Fruit fly (Drosophila melanogaster) whole organism, pupa: ENCODE data around the gene Cpsf5.
A peak's percentile ranks its signal among the peaks of the same experiment; 100 is the strongest.

Experiments
- CG10348 ChIP-seq: fragments of 200-800 bp; sonication (Bioruptor generic); IDR thresholded peaks from 2 replicates; pipeline ENCODE4 v1.3.6; 2022; ENCODE audit warnings: missing biosample characterization, missing genetic modification characterization
- CG12605 ChIP-seq: fragments of 200-800 bp; sonication (Bioruptor generic); IDR thresholded peaks from 2 replicates; pipeline ENCODE4 v1.3.6; 2022; ENCODE audit warnings: missing biosample characterization, missing genetic modification characterization
- CG13204 ChIP-seq: fragments of 200-800 bp; sonication (Bioruptor generic); optimal IDR thresholded peaks from 2 replicates; lab custom pipeline; 2018; ENCODE audit warnings: missing biosample characterization, mild to moderate bottlenecking, missing genetic modification characterization, moderate library complexity
- CG14655 ChIP-seq: fragments of 200-800 bp; sonication (Bioruptor generic); optimal IDR thresholded peaks from 3 replicates; lab custom pipeline; 2017; ENCODE audit warnings: mild to moderate bottlenecking, missing biosample characterization, missing genetic modification reagents, missing genetic modification characterization
- CG15710 ChIP-seq: fragments of 200-800 bp; sonication (Bioruptor generic); optimal IDR thresholded peaks from 2 replicates; lab custom pipeline; 2018; ENCODE audit warnings: missing biosample characterization, mild to moderate bottlenecking, missing genetic modification characterization, moderate library complexity
- CG17806 ChIP-seq: fragments of 200-800 bp; sonication (Bioruptor generic); optimal IDR thresholded peaks from 2 replicates; lab custom pipeline; 2018; ENCODE audit warnings: missing biosample characterization, mild to moderate bottlenecking, missing genetic modification characterization, moderate library complexity
- CG32121 ChIP-seq: fragments of 200-800 bp; sonication (Bioruptor generic); IDR thresholded peaks from 2 replicates; pipeline ENCODE4 v1.3.6; 2022; ENCODE audit warnings: missing biosample characterization, missing genetic modification characterization
- CG34367 ChIP-seq: fragments of 200-800 bp; sonication (Bioruptor generic); optimal IDR thresholded peaks from 2 replicates; lab custom pipeline; 2018; ENCODE audit warnings: missing biosample characterization, mild to moderate bottlenecking, missing genetic modification characterization
- CG4496 ChIP-seq: fragments of 200-800 bp; sonication (Bioruptor generic); IDR thresholded peaks from 3 replicates; pipeline ENCODE4 v1.3.6; 2022; ENCODE audit warnings: missing biosample characterization, missing genetic modification characterization
- CG8159 ChIP-seq: fragments of 200-800 bp; sonication (Bioruptor generic); optimal IDR thresholded peaks from 3 replicates; lab custom pipeline; 2018; ENCODE audit warnings: missing biosample characterization, mild to moderate bottlenecking, missing genetic modification characterization, moderate library complexity
- CG8301 ChIP-seq: fragments of 200-800 bp; sonication (Bioruptor generic); optimal IDR thresholded peaks from 2 replicates; lab custom pipeline; 2018; ENCODE audit warnings: missing biosample characterization, mild to moderate bottlenecking, missing genetic modification characterization
- CG9948 ChIP-seq: fragments of 200-800 bp; sonication (Bioruptor generic); optimal IDR thresholded peaks from 2 replicates; lab custom pipeline; 2018; ENCODE audit warnings: missing biosample characterization, mild to moderate bottlenecking, missing genetic modification characterization, moderate library complexity
- D1 ChIP-seq: fragments of 200-800 bp; sonication (Bioruptor generic); optimal IDR thresholded peaks from 2 replicates; lab custom pipeline; 2018; ENCODE audit warnings: missing biosample characterization, mild to moderate bottlenecking, missing genetic modification characterization, moderate library complexity
- EcR ChIP-seq: fragments of 200-800 bp; sonication (Bioruptor generic); optimal IDR thresholded peaks from 3 replicates; lab custom pipeline; 2019; ENCODE audit warnings: missing biosample characterization, missing genetic modification characterization, mild to moderate bottlenecking, moderate library complexity, missing genetic modification reagents
- Ets98B ChIP-seq: fragments of 200-800 bp; sonication (Bioruptor generic); IDR thresholded peaks from 2 replicates; pipeline ENCODE4 v1.3.6; 2022; ENCODE audit warnings: missing biosample characterization, missing genetic modification characterization
- Pif1A ChIP-seq: fragments of 200-800 bp; sonication (Bioruptor generic); optimal IDR thresholded peaks from 3 replicates; lab custom pipeline; 2016; ENCODE audit warnings: missing biosample characterization, missing genetic modification characterization
- Pif1B ChIP-seq: fragments of 200-800 bp; sonication (Bioruptor generic); optimal IDR thresholded peaks from 3 replicates; lab custom pipeline; 2016; ENCODE audit warnings: missing biosample characterization, missing genetic modification characterization
- Snoo ChIP-seq: fragments of 200-800 bp; sonication (Bioruptor generic); optimal IDR thresholded peaks from 3 replicates; lab custom pipeline; 2017; ENCODE audit warnings: missing biosample characterization, mild to moderate bottlenecking, missing genetic modification characterization, inconsistent platforms
- fd96Ca ChIP-seq: fragments of 200-800 bp; sonication (Bioruptor generic); IDR thresholded peaks from 3 replicates; pipeline ENCODE4 v1.3.6; 2022; ENCODE audit warnings: missing biosample characterization, missing genetic modification characterization
- gl ChIP-seq: fragments of 200-800 bp; sonication (Bioruptor generic); optimal IDR thresholded peaks from 2 replicates; lab custom pipeline; 2018; ENCODE audit warnings: missing biosample characterization, mild to moderate bottlenecking, missing genetic modification characterization
- rn ChIP-seq: fragments of 200-800 bp; sonication (Bioruptor generic); IDR thresholded peaks from 2 replicates; pipeline ENCODE4 v1.3.6; 2022; ENCODE audit warnings: missing biosample characterization, missing genetic modification characterization

The Cpsf5 gene

dm6 chr3L:9396704-9397103, 14.1 kb upstream of the Cpsf5 start:
- TF ChIP-seq EcR (peak; percentile 33), CG12605 (GFP tag; lab: Robert Waterston, UW) (peak; percentile 30; the same call in 1 of the 2 replicates), rn (GFP tag; lab: Robert Waterston, UW) (no peak), CG8159 (tag; lab: Kevin White, UChicago) (no peak)
- TF ChIP-seq, all 21 proteins: peak for 2

- peak; percentile 22 for TF ChIP-seq CG14655 (GFP tag; lab: Kevin White, UChicago)
- TF ChIP-seq CG34367 (tag; lab: Kevin White, UChicago), result no peak
- no peak for TF ChIP-seq CG10348 (GFP tag; lab: Robert Waterston, UW)
- TF ChIP-seq CG9948 (tag; lab: Kevin White, UChicago), result no peak
- peak; percentile 54; the same call in 1 of the 3 replicates for TF ChIP-seq CG4496
- TF ChIP-seq CG17806, result no peak
- peak; percentile 29 for TF ChIP-seq Pif1A (GFP tag; lab: Kevin White, UChicago)
- TF ChIP-seq D1 (tag; lab: Kevin White, UChicago), result no peak
- no peak for TF ChIP-seq CG15710
- TF ChIP-seq CG13204, result no peak
- TF ChIP-seq CG12605 (GFP tag; lab: Robert Waterston, UW), result no peak
- TF ChIP-seq EcR, result no peak
- TF ChIP-seq gl, result peak; percentile 49
- peak; percentile 51; the same call in 1 of the 2 replicates for TF ChIP-seq CG32121 (GFP tag; lab: Robert Waterston, UW)
- peak; percentile 12 for TF ChIP-seq Pif1B (GFP tag; lab: Kevin White, UChicago)
- TF ChIP-seq CG8159 (tag; lab: Kevin White, UChicago), result no peak
- TF ChIP-seq Snoo (tag; lab: Kevin White, UChicago), result no peak
- TF ChIP-seq rn (GFP tag; lab: Robert Waterston, UW), result no peak
- TF ChIP-seq fd96Ca (GFP tag; lab: Robert Waterston, UW), result no peak
- TF ChIP-seq CG8301 (tag; lab: Kevin White, UChicago), result no peak
- TF ChIP-seq Ets98B (GFP tag; lab: Robert Waterston, UW), result no peak
Measured at dm6 chr3L:9397156-9397555, 13.7 kb upstream of the Cpsf5 start.

- TF ChIP-seq Snoo (tag; lab: Kevin White, UChicago), result no peak
- TF ChIP-seq CG32121 (GFP tag; lab: Robert Waterston, UW), result no peak
- no peak for TF ChIP-seq CG12605 (GFP tag; lab: Robert Waterston, UW)
- no peak for TF ChIP-seq Pif1A (GFP tag; lab: Kevin White, UChicago)
- TF ChIP-seq CG13204, result no peak
- no peak for TF ChIP-seq CG17806
- TF ChIP-seq D1 (tag; lab: Kevin White, UChicago), result no peak
- TF ChIP-seq CG14655 (GFP tag; lab: Kevin White, UChicago), result no peak
- TF ChIP-seq rn (GFP tag; lab: Robert Waterston, UW), result no peak
- TF ChIP-seq CG8301 (tag; lab: Kevin White, UChicago), result no peak
- TF ChIP-seq CG8159 (tag; lab: Kevin White, UChicago), result no peak
- no peak for TF ChIP-seq gl
- TF ChIP-seq, all 21 proteins: peak for 0
Measured at dm6 chr3L:9398028-9398427, 12.8 kb upstream of the Cpsf5 start.

- TF ChIP-seq CG8301 (tag; lab: Kevin White, UChicago), result no peak
- TF ChIP-seq CG10348 (GFP tag; lab: Robert Waterston, UW), result no peak
- peak; percentile 29 for TF ChIP-seq Snoo (tag; lab: Kevin White, UChicago)
- 0 out of 2 replicates have a peak, but pooled peaks have one; percentile 46 for TF ChIP-seq CG12605 (GFP tag; lab: Robert Waterston, UW)
- no peak for TF ChIP-seq CG34367 (tag; lab: Kevin White, UChicago)
- no peak; the same call in 2 of the 3 replicates for TF ChIP-seq fd96Ca (GFP tag; lab: Robert Waterston, UW)
- peak; percentile 20 for TF ChIP-seq CG8159 (tag; lab: Kevin White, UChicago)
- TF ChIP-seq EcR, result peak; percentile 86
- peak; percentile 9 for TF ChIP-seq CG15710
- no peak for TF ChIP-seq gl
- TF ChIP-seq CG13204, result no peak
- peak; percentile 50; the same call in 1 of the 3 replicates for TF ChIP-seq CG4496
- peak; percentile 3 for TF ChIP-seq D1 (tag; lab: Kevin White, UChicago)
- TF ChIP-seq Pif1A (GFP tag; lab: Kevin White, UChicago), result no peak
- 0 out of 2 replicates have a peak, but pooled peaks have one; percentile 46 for TF ChIP-seq Ets98B (GFP tag; lab: Robert Waterston, UW)
- TF ChIP-seq CG17806, result peak; percentile 1
- TF ChIP-seq CG9948 (tag; lab: Kevin White, UChicago), result peak; percentile 17
- peak; percentile 35; the same call in 1 of the 2 replicates for TF ChIP-seq CG32121 (GFP tag; lab: Robert Waterston, UW)
- TF ChIP-seq rn (GFP tag; lab: Robert Waterston, UW), result no peak
- TF ChIP-seq CG14655 (GFP tag; lab: Kevin White, UChicago), result no peak
- TF ChIP-seq Pif1B (GFP tag; lab: Kevin White, UChicago), result no peak
Measured at dm6 chr3L:9398435-9398981, 12.3 kb upstream of the Cpsf5 start.

dm6 chr3L:9399013-9399750, 11.7 kb upstream of the Cpsf5 start, which contains the start of gene CG4080:
Gene CG4080 (minus strand): TSS chr3L:9399227.
- TF ChIP-seq CG13204 (no peak), EcR (peak; percentile 48), CG8301 (tag; lab: Kevin White, UChicago) (no peak), CG4496 (no peak), gl (no peak), CG10348 (GFP tag; lab: Robert Waterston, UW) (no peak), Ets98B (GFP tag; lab: Robert Waterston, UW) (no peak), Pif1A (GFP tag; lab: Kevin White, UChicago) (peak; percentile 28), Snoo (tag; lab: Kevin White, UChicago) (no peak), CG34367 (tag; lab: Kevin White, UChicago) (peak; percentile 13), CG14655 (GFP tag; lab: Kevin White, UChicago) (no peak), CG8159 (tag; lab: Kevin White, UChicago) (peak; percentile 68), D1 (tag; lab: Kevin White, UChicago) (no peak), CG9948 (tag; lab: Kevin White, UChicago) (no peak)
